Fruit fly (Drosophila melanogaster): Measurements from ENCODE around the gene CG13050.
A peak's percentile ranks its signal among the peaks of the same experiment; 100 is the strongest.

Gene CG13050

DNA sequence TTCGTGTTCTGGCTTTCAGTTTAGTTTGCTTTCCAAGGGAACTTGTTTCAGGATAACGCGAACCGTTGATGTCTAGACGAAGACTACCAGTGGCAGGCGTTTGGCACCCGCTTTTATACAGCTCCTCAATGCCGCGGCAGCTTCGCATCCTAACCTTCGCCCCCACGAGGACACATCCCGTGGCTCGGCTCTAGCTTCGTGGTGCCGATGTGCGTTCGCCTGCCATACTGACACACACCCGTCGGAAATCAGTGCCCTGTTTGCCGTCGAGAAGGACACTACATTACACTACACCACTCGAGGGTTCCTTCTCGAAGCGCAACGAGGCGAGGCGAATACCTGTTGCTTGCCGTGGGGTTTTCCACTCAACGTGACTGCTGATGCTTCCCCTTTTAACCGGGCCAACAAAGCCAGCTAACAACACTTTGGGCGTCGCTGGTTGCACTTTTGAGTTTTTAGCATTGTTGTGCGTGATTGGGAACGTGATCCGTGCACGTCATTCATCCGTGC, 21.9 kb downstream of the CG13050 start, which contains the start of gene CG13054:
CG13054 (minus strand) TSS at position 74 of the 510 bp plus-strand sequence.
- TF ChIP-seq CG8159 (tag; optimal IDR thresholded peaks at IDR 0.05), result no peak
- no peak for TF ChIP-seq gl (tag; optimal IDR thresholded peaks at IDR 0.05)
- TF ChIP-seq CG9948 (tag; optimal IDR thresholded peaks at IDR 0.05), result no peak
- no peak for TF ChIP-seq CG14655 (GFP tag; optimal IDR thresholded peaks at IDR 0.05)
- no peak for TF ChIP-seq Pif1A (GFP tag; optimal IDR thresholded peaks at IDR 0.05)
- no peak for TF ChIP-seq CG32121 (GFP tag; IDR thresholded peaks at IDR 0.05)
- TF ChIP-seq CG17806 (tag; optimal IDR thresholded peaks at IDR 0.05), result no peak
- TF ChIP-seq CG13204 (GFP tag; optimal IDR thresholded peaks at IDR 0.05), result no peak
- TF ChIP-seq CG8301 (tag; optimal IDR thresholded peaks at IDR 0.05), result no peak
- TF ChIP-seq CG4496 (GFP tag; IDR thresholded peaks at IDR 0.05), result 0 out of 3 replicates have a peak, but pooled peaks have one; percentile 48
- TF ChIP-seq D1 (tag; optimal IDR thresholded peaks at IDR 0.05), result no peak
- TF ChIP-seq Snoo (tag; optimal IDR thresholded peaks at IDR 0.05), result no peak
- TF ChIP-seq CG12605 (GFP tag; IDR thresholded peaks at IDR 0.05), result peak; percentile 65; the same call in 1 of the 2 replicates

DNA sequence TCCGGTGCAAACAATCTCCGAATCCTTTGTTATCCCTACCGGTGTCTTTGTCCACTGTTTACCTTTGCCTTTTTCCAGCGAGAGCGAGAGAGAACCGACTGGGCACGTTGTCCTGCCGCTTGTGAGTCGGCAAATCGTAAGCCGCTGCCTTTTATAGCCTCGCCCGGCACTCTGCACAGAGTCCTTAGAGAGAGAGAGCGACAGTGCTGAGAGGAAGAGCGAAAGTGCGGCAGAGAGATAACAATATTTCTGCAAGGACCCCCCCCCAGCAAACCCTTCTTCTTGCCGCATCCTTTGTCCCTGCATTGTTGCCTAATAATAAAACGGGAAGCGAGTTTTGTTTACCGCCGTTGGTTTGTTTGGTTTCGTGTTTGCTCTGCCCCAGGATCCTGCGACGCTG, 26.8 kb downstream of the CG13050 start, which contains the start of gene CG13055:
CG13055 (minus strand) TSS at position 101 of the 400 bp plus-strand sequence.
- TF ChIP-seq CG17806 (tag; optimal IDR thresholded peaks at IDR 0.05) (no peak), CG4496 (GFP tag; IDR thresholded peaks at IDR 0.05) (no peak), CG15710 (tag; optimal IDR thresholded peaks at IDR 0.05) (no peak)

DNA sequence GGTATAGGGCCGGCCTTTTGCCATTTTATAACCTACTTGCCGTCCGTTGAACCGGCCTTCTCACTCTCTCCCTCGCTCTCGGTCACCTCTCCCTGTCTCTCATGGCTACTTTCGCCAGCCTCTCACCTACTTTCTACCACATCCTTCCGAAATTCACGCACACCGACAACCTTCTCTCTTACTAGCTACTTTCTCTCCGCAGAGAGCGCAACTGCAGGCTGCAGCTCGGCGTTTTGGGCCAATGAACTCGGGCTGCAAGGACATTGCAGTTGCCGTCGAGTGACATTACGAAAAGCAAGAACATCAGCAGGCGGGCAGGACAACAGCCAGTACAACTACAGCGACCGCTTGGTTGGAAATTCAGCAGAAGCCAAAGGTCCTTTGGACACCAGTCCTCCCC, 37.8 kb downstream of the CG13050 start:
- TF ChIP-seq EcR (GFP tag; optimal IDR thresholded peaks at IDR 0.05) (peak; percentile 79), Pif1A (GFP tag; optimal IDR thresholded peaks at IDR 0.05) (no peak), Ets98B (GFP tag; IDR thresholded peaks at IDR 0.05) (no peak), CG8159 (tag; optimal IDR thresholded peaks at IDR 0.05) (no peak), CG13204 (GFP tag; optimal IDR thresholded peaks at IDR 0.05) (no peak), CG4496 (GFP tag; IDR thresholded peaks at IDR 0.05) (no peak)

DNA sequence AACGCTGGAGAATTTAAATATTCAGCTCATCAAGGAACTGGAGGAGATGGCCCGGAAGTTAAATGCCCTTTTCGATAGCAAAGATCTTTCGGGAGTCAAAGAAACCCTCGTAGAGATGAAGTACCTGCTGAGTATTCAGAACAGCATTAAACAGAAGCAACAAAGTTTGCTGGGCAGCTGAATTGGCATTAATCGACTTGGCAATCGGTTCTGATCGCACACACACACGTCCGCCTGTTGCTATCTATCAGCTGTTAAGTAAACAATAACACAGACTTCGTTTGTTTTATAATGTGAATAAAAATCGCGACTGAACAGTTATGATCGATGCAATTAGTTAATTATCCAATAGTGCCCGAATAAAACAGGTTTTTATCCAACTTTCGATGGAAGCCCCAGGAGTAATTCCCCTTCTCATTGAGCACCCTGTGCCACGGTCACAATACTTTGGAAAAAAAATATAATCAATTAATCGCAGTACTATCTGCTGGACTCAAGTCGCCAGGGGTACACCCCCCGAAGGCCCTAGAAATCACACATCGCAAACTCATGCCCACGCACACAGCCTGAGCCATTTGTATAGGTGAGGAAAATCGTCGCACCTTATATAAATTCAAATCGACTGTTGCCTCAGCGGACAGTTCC, 45.1 kb downstream of the CG13050 start:
- TF ChIP-seq CG34367 (tag; optimal IDR thresholded peaks at IDR 0.05) (no peak), D1 (tag; optimal IDR thresholded peaks at IDR 0.05) (no peak), CG32121 (GFP tag; IDR thresholded peaks at IDR 0.05) (no peak), EcR (GFP tag; optimal IDR thresholded peaks at IDR 0.05) (no peak), CG12605 (GFP tag; IDR thresholded peaks at IDR 0.05) (0 out of 2 replicates have a peak, but pooled peaks have one; percentile 45)

DNA sequence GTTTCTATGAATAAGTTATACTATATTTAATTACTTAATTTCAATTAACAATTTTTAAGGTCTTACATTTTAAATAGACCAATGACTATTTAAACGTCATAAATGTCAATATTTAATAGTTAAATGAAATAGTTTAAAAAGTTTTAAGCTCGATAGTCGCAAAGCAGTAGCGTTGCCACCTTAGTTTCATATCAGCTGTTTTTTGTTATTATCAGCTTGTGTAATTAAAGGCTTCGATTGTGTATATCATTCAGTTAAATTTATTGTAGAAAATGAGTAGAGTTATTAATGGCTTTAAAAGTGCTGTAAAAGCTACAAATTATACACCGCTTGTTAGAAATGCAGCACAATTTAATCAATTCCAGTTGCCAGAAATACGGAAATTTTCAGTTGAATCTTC, 46.1 kb downstream of the CG13050 start, which contains the start of gene Hsc20:
Hsc20 (plus strand) TSS at position 204 of the 400 bp plus-strand sequence.
- TF ChIP-seq rn (GFP tag; IDR thresholded peaks at IDR 0.05), result no peak
- no peak for TF ChIP-seq CG13204 (GFP tag; optimal IDR thresholded peaks at IDR 0.05)
- no peak for TF ChIP-seq CG15710 (tag; optimal IDR thresholded peaks at IDR 0.05)
- TF ChIP-seq CG9948 (tag; optimal IDR thresholded peaks at IDR 0.05), result no peak
- TF ChIP-seq CG8159 (tag; optimal IDR thresholded peaks at IDR 0.05), result no peak
- no peak for TF ChIP-seq CG8301 (tag; optimal IDR thresholded peaks at IDR 0.05)
- TF ChIP-seq CG12605 (GFP tag; IDR thresholded peaks at IDR 0.05), result no peak

DNA sequence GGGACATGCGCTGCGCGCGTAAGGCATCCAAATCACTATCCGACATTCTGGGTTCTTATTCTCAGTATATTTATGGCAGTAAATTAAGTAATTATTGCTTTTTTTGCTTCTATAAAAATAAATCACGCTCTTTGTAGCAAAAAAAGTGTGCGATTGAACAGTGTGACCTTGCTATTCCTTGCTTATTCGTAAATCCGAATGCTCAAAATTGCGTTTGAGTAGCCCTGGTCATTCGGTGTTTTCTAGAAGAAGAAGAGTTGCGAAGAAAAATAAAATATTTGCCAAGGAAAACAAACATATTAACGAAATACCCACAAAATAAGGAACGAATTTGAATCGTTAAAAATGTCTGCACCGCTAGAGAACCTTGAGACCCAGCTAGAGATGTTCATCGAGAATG, 47.2 kb downstream of the CG13050 start, which contains the start of the genes PDCD-5 and MED10:
PDCD-5 (minus strand) TSS at position 182 of the 400 bp plus-strand sequence.
MED10 (plus strand) TSS at position 228 of the 400 bp plus-strand sequence.
- TF ChIP-seq Pif1B (GFP tag; optimal IDR thresholded peaks at IDR 0.05) (no peak), CG34367 (tag; optimal IDR thresholded peaks at IDR 0.05) (no peak), CG10348 (GFP tag; IDR thresholded peaks at IDR 0.05) (no peak), CG15710 (tag; optimal IDR thresholded peaks at IDR 0.05) (peak; percentile 12), gl (tag; optimal IDR thresholded peaks at IDR 0.05) (no peak), D1 (tag; optimal IDR thresholded peaks at IDR 0.05) (peak; percentile 56), CG9948 (tag; optimal IDR thresholded peaks at IDR 0.05) (peak; percentile 15), Pif1A (GFP tag; optimal IDR thresholded peaks at IDR 0.05) (no peak), CG32121 (GFP tag; IDR thresholded peaks at IDR 0.05) (no peak), CG8159 (tag; optimal IDR thresholded peaks at IDR 0.05) (peak; percentile 48), CG12605 (GFP tag; IDR thresholded peaks at IDR 0.05) (no peak), EcR (GFP tag; optimal IDR thresholded peaks at IDR 0.05) (no peak), Snoo (tag; optimal IDR thresholded peaks at IDR 0.05) (peak; percentile 3), CG14655 (GFP tag; optimal IDR thresholded peaks at IDR 0.05) (no peak), rn (GFP tag; IDR thresholded peaks at IDR 0.05) (peak; percentile 37; the same call in 1 of the 2 replicates), fd96Ca (GFP tag; IDR thresholded peaks at IDR 0.05) (no peak), CG8301 (tag; optimal IDR thresholded peaks at IDR 0.05) (no peak), CG13204 (GFP tag; optimal IDR thresholded peaks at IDR 0.05) (no peak), CG17806 (tag; optimal IDR thresholded peaks at IDR 0.05) (peak; percentile 10), Ets98B (GFP tag; IDR thresholded peaks at IDR 0.05) (no peak), CG4496 (GFP tag; IDR thresholded peaks at IDR 0.05) (0 out of 3 replicates have a peak, but pooled peaks have one; percentile 21)

Data from whole organism, pupa.